Worm (Caenorhabditis elegans): ENCODE data around the gene F32G8.2.

The F32G8.2 gene

DNA sequence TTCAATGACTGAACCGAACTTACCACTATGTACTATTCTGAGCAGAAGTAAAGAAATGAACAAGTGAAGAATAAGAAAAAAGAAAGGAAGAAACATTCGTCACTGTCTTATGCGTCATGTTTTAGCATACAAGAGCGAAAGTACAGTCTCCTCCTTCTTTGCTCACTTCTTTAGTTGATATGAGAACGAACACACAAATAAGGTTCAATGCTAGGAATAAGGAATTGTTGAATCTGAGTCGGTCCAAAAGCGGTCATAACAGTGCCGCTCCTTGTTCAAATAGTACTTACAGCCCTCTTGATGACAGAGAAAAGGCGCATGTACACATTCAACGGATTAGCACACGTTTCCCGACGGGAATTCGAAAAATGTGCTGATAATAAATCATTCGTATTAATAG lies 10.7 kb upstream of the F32G8.2 start, which contains the start of gene F25D1.8:
F25D1.8 (plus strand) TSS at position 301 of the 400 bp plus-strand sequence.
- no peak for TF ChIP-seq Y22D7AL.16 (tag; optimal IDR thresholded peaks at IDR 0.05)
- TF ChIP-seq ceh-45 (GFP tag; IDR thresholded peaks at IDR 0.05), result no peak
- no peak for TF ChIP-seq pat-9 (tag; optimal IDR thresholded peaks at IDR 0.05)
- no peak for TF ChIP-seq hlh-15 (tag; optimal IDR thresholded peaks at IDR 0.05)
- no peak for TF ChIP-seq ceh-18 (tag; optimal IDR thresholded peaks at IDR 0.05)
- no peak for TF ChIP-seq pros-1 (tag; optimal IDR thresholded peaks at IDR 0.05)
- no peak for TF ChIP-seq pha-4 (tag; optimal IDR thresholded peaks at IDR 0.05)
- TF ChIP-seq dmd-4 (tag; optimal IDR thresholded peaks at IDR 0.05; ENCODE audit: borderline replicate concordance), result no peak
- TF ChIP-seq ceh-22 (tag; optimal IDR thresholded peaks at IDR 0.05), result no peak
- no peak for TF ChIP-seq nhr-232 (tag; optimal IDR thresholded peaks at IDR 0.05)
- no peak for TF ChIP-seq ahr-1 (tag; optimal IDR thresholded peaks at IDR 0.05)
- TF ChIP-seq dve-1 (tag; optimal IDR thresholded peaks at IDR 0.05), result no peak
- TF ChIP-seq che-1 (tag; optimal IDR thresholded peaks at IDR 0.05), result no peak
- TF ChIP-seq ttx-3 (tag; optimal IDR thresholded peaks at IDR 0.05), result no peak
- no peak for TF ChIP-seq fax-1 (tag; optimal IDR thresholded peaks at IDR 0.05)

DNA sequence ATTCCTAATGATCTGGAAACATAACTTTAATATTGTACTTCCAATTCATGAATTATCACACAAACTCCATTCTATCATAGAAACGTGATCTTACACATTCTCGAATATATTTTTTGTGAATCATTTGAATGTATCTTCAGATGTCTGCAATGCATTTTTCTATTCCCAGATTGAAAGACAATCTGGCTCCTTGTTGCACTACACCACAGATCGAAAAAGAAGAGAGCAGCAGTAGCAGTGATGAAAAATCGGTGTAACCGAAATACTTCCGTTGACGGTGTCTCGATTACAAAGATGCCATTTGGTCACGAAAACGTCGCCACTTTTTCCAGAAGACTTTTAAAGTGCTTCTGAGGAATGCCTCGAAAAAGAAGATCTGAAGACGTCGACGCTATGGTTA lies 9.8 kb upstream of the F32G8.2 start, which contains the start of gene degt-1:
degt-1 (plus strand) TSS at position 301 of the 400 bp plus-strand sequence.
- TF ChIP-seq npax-4 (tag; optimal IDR thresholded peaks at IDR 0.05) (no peak), fax-1 (tag; optimal IDR thresholded peaks at IDR 0.05) (no peak), fkh-6 (tag; optimal IDR thresholded peaks at IDR 0.05) (no peak), tbx-2 (tag; optimal IDR thresholded peaks at IDR 0.05) (no peak), ahr-1 (tag; optimal IDR thresholded peaks at IDR 0.05) (no peak), ceh-34 (tag; optimal IDR thresholded peaks at IDR 0.05) (no peak)

DNA sequence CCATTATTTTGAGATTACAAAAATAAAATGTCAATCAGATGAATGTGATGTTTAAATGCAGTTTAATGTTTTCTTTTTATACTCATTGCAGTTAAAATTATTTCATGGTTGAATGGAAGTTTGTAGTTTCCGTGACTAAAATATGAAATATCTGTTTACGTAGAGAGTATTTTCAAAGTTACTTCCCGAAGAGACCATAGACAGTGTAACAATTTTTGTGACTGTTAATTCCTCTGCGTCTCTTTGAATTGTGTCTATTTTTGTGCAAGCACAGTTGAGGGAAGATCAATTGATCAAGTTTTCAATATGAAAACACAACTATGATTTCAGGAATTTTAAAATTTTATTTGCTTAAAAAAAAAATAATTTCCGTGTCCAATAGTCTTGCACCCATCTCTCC lies 3.1 kb upstream of the F32G8.2 start, which contains the start of gene F25D1.5:
F25D1.5 (minus strand) TSS at position 35 of the 400 bp plus-strand sequence.
- TF ChIP-seq C38D4.7 (GFP tag; optimal IDR thresholded peaks at IDR 0.05), result no peak
- TF ChIP-seq ttx-3 (tag; optimal IDR thresholded peaks at IDR 0.05), result no peak
- TF ChIP-seq pax-1 (tag; optimal IDR thresholded peaks at IDR 0.05), result no peak
- no peak for TF ChIP-seq elt-4 (tag; optimal IDR thresholded peaks at IDR 0.05)
- no peak for TF ChIP-seq pha-4 (tag; optimal IDR thresholded peaks at IDR 0.05)
- no peak for TF ChIP-seq ztf-16 (tag; optimal IDR thresholded peaks at IDR 0.05)
- TF ChIP-seq ceh-19 (GFP tag; optimal IDR thresholded peaks at IDR 0.05), result no peak
- no peak for TF ChIP-seq gmeb-2 (tag; optimal IDR thresholded peaks at IDR 0.05)
- no peak for TF ChIP-seq npax-4 (tag; optimal IDR thresholded peaks at IDR 0.05)
- TF ChIP-seq F13H6.1 (tag; optimal IDR thresholded peaks at IDR 0.05), result no peak
- no peak for TF ChIP-seq eyg-1 (tag; optimal IDR thresholded peaks at IDR 0.05)
- no peak for TF ChIP-seq pqm-1 (tag; optimal IDR thresholded peaks at IDR 0.05)
- TF ChIP-seq hlh-8 (tag; optimal IDR thresholded peaks at IDR 0.05), result no peak
- no peak for TF ChIP-seq rnt-1 (tag; optimal IDR thresholded peaks at IDR 0.05)
- TF ChIP-seq lin-11 (tag; optimal IDR thresholded peaks at IDR 0.05), result no peak
- TF ChIP-seq nhr-11 (tag; optimal IDR thresholded peaks at IDR 0.05), result no peak
- TF ChIP-seq unc-3 (GFP tag; conservative IDR thresholded peaks at IDR 0.05), result no peak
- no peak for TF ChIP-seq unc-3 (tag; optimal IDR thresholded peaks at IDR 0.05)

DNA sequence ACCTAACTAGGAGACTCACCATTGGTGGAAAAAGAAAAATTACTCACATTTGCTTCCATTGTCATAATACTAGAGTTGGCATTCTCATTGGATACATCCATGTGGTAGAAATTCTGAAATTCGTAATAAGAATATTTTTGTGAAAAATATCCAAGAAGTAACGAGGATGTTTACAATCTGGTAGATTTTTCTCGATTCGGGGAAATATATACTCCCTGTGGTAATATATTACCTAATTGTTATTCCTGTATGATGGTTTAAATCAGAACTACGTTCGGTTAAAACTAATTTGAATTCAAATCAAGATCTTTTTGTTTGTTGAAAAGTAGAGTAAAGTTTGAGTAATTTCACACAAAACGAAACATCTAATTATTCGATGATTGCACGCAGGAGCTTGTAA lies 836 bp upstream of the F32G8.2 start, which contains the start of gene srd-34:
srd-34 (minus strand) TSS at position 101 of the 400 bp plus-strand sequence.
- TF ChIP-seq ets-4 (tag; optimal IDR thresholded peaks at IDR 0.05) (no peak), madf-2 (tag; optimal IDR thresholded peaks at IDR 0.05) (no peak), hlh-6 (tag; optimal IDR thresholded peaks at IDR 0.05) (no peak), lim-6 (tag; optimal IDR thresholded peaks at IDR 0.05) (no peak), pha-2 (tag; optimal IDR thresholded peaks at IDR 0.05) (no peak), ahr-1 (tag; optimal IDR thresholded peaks at IDR 0.05) (no peak), sox-2 (GFP tag; IDR thresholded peaks at IDR 0.05) (no peak), tbx-2 (tag; optimal IDR thresholded peaks at IDR 0.05) (no peak), nfya-1 (tag; optimal IDR thresholded peaks at IDR 0.05) (no peak), ceh-14 (tag; optimal IDR thresholded peaks at IDR 0.05) (no peak), sox-4 (tag; optimal IDR thresholded peaks at IDR 0.05) (no peak), hlh-30 (tag; optimal IDR thresholded peaks at IDR 0.05; ENCODE audit: insufficient read depth) (no peak), K02D7.2 (tag; optimal IDR thresholded peaks at IDR 0.05) (no peak), zip-5 (tag; optimal IDR thresholded peaks at IDR 0.05) (no peak), ceh-22 (tag; optimal IDR thresholded peaks at IDR 0.05) (no peak), hlh-8 (tag; optimal IDR thresholded peaks at IDR 0.05) (no peak), pax-1 (tag; optimal IDR thresholded peaks at IDR 0.05) (no peak)

All from whole organism, late embryonic.